Worm (Caenorhabditis elegans): Measurements from ENCODE around the gene arrd-17.

arrd-17 gene

DNA sequence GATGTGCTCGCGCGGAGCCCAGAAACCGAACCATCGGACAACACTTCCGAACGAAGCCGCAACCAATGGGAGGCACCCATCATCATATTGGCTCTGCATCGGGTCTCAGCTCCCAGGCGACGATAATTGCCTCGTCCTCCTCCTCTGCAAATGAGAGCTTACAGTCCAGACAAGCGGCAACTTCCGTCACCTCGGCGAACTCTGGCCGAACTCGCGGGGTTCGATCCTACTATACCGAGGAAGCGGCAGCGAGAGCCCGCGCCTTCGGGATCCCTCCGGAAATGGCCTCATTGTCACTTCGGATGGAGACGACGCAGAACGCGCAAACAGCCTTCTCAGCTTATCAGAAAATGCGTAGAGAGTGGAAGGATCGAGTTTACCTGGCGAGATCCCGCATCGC is 24.3 kb upstream of the arrd-17 start:
- no peak for TF ChIP-seq lin-15B (tag; optimal IDR thresholded peaks at IDR 0.05)
- no peak for TF ChIP-seq lin-39 (tag; optimal IDR thresholded peaks at IDR 0.05)
- no peak for TF ChIP-seq mdl-1 (tag; optimal IDR thresholded peaks at IDR 0.05)
- TF ChIP-seq ceh-9 (tag; optimal IDR thresholded peaks at IDR 0.05), result no peak
- TF ChIP-seq ceh-16 (tag; optimal IDR thresholded peaks at IDR 0.05), result no peak
- no peak for TF ChIP-seq fkh-10 (GFP tag; optimal IDR thresholded peaks at IDR 0.05)
- TF ChIP-seq sea-2 (GFP tag; optimal IDR thresholded peaks at IDR 0.05), result no peak
- TF ChIP-seq nhr-67 (tag; optimal IDR thresholded peaks at IDR 0.05), result no peak
- TF ChIP-seq skn-1 (tag; optimal IDR thresholded peaks at IDR 0.05), result no peak
- TF ChIP-seq pqm-1 (tag; optimal IDR thresholded peaks at IDR 0.05), result no peak
- no peak for TF ChIP-seq nhr-237 (tag; optimal IDR thresholded peaks at IDR 0.05)
- no peak for TF ChIP-seq elt-1 (tag; optimal IDR thresholded peaks at IDR 0.05)
- no peak for TF ChIP-seq unc-62 (GFP tag; optimal IDR thresholded peaks at IDR 0.05)
- TF ChIP-seq nhr-77 (tag; optimal IDR thresholded peaks at IDR 0.05), result no peak
- no peak for TF ChIP-seq nhr-43 (tag; optimal IDR thresholded peaks at IDR 0.05; ENCODE audit: poor library complexity, severe bottlenecking)
- no peak for TF ChIP-seq elt-3 (tag; optimal IDR thresholded peaks at IDR 0.05)
- no peak for TF ChIP-seq egl-5 (tag; optimal IDR thresholded peaks at IDR 0.05)
- no peak for TF ChIP-seq nhr-76 (tag; optimal IDR thresholded peaks at IDR 0.05)
- TF ChIP-seq zag-1 (tag; optimal IDR thresholded peaks at IDR 0.05), result no peak

DNA sequence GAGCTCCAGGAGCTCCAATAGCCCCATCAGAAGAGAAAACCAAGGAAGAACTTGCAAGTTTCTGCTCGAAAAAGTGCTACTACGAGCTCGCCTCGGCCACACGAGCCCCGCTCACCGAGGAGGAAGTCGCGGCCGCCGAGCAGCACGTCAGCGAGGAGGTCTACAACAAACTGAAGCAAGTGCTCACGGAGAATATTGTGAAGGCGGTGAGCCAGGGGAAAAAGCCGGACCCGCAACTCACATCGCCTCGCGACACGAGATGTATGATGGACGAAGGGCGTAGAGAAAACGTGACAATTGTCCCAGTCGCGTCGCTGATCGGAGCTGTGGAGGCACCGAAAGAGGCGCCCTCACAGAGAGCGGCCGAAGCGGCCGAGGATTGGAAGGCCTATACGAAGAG is 22.1 kb upstream of the arrd-17 start:
- no peak for TF ChIP-seq mdl-1 (tag; optimal IDR thresholded peaks at IDR 0.05)
- no peak for TF ChIP-seq egl-5 (tag; optimal IDR thresholded peaks at IDR 0.05)
- TF ChIP-seq ceh-28 (tag; optimal IDR thresholded peaks at IDR 0.05), result no peak
- no peak for TF ChIP-seq lin-39 (tag; optimal IDR thresholded peaks at IDR 0.05)
- TF ChIP-seq ceh-9 (tag; optimal IDR thresholded peaks at IDR 0.05), result no peak

DNA sequence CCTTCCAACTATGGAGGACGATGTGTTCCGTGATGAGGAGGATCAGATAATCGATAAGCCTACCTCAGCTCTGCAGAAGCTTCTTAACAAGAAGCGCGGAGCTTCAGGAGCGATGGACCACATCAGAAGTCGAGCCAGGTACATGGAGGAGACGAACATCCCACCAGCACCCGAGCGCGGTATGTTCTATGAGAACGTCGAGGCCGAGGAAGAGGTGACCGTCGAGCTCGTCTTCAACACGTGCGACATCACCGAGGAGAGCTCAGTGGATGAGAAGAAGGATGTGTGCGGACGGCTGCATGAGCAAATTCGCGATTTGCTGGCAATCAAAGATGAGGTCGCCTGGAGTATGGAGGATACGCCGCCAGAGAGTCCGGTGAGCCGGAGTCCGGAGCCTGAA is 21.4 kb upstream of the arrd-17 start:
- no peak for TF ChIP-seq ztf-11 (tag; optimal IDR thresholded peaks at IDR 0.05)
- TF ChIP-seq pqm-1 (tag; optimal IDR thresholded peaks at IDR 0.05), result no peak
- TF ChIP-seq elt-3 (tag; optimal IDR thresholded peaks at IDR 0.05), result no peak
- TF ChIP-seq eor-1 (tag; optimal IDR thresholded peaks at IDR 0.05), result no peak
- TF ChIP-seq nhr-77 (tag; optimal IDR thresholded peaks at IDR 0.05), result no peak
- TF ChIP-seq nfya-1 (tag; optimal IDR thresholded peaks at IDR 0.05; ENCODE audit: insufficient read depth), result no peak
- TF ChIP-seq lsy-12 (tag; optimal IDR thresholded peaks at IDR 0.05), result no peak
- no peak for TF ChIP-seq jun-1 (tag; optimal IDR thresholded peaks at IDR 0.05)
- TF ChIP-seq nhr-25 (tag; optimal IDR thresholded peaks at IDR 0.05), result no peak
- TF ChIP-seq ZK546.5 (tag; optimal IDR thresholded peaks at IDR 0.05), result no peak

DNA sequence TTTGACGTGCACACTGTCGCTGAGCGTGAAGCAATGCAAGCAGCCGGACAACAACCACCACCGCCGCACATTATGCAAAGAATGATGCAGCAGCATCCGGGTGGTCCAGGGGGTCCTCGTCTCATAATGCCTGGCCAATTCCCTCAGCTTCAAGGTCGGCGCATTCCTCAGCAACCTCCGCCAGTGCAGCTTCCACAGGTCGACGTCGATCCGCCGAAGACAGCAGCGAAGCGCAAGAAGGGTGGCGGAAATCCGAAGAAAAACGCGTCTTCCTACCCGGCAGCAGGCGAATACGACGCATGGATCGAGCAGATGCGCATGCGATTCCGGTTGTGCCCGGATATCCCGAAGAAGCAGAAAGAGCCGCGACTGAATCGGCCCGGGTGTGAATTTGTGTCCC is 20.8 kb upstream of the arrd-17 start:
- TF ChIP-seq nhr-12 (tag; optimal IDR thresholded peaks at IDR 0.05) (no peak), R02D3.7 (tag; optimal IDR thresholded peaks at IDR 0.05) (no peak), unc-62 (GFP tag; optimal IDR thresholded peaks at IDR 0.05) (no peak), eor-1 (tag; optimal IDR thresholded peaks at IDR 0.05) (no peak), ztf-4 (tag; optimal IDR thresholded peaks at IDR 0.05) (no peak), zag-1 (tag; optimal IDR thresholded peaks at IDR 0.05) (no peak), mdl-1 (tag; optimal IDR thresholded peaks at IDR 0.05) (no peak), aly-2 (tag; optimal IDR thresholded peaks at IDR 0.05) (no peak), lsy-12 (tag; optimal IDR thresholded peaks at IDR 0.05) (no peak), tbx-2 (tag; optimal IDR thresholded peaks at IDR 0.05) (no peak)

DNA sequence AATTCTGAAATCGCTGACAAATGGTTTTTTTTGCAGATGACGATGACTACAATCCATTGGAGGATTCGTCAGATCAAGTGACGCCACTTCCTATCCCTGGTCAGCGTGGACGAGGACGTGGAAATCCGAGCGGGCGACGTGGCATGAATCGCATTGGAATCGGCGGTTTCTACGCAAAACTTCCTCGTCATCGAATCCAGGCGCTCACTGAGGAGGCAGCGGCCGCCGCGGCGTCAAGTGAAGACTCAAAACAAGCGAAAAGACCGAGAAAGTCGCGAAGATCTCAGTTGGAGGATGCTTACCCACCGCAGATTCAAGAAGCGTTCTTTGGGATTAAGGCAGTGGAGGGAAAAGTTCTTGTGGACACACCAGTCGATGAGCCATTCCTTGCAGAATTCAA is 17.9 kb upstream of the arrd-17 start:
- TF ChIP-seq fkh-10 (GFP tag; optimal IDR thresholded peaks at IDR 0.05), result no peak

DNA sequence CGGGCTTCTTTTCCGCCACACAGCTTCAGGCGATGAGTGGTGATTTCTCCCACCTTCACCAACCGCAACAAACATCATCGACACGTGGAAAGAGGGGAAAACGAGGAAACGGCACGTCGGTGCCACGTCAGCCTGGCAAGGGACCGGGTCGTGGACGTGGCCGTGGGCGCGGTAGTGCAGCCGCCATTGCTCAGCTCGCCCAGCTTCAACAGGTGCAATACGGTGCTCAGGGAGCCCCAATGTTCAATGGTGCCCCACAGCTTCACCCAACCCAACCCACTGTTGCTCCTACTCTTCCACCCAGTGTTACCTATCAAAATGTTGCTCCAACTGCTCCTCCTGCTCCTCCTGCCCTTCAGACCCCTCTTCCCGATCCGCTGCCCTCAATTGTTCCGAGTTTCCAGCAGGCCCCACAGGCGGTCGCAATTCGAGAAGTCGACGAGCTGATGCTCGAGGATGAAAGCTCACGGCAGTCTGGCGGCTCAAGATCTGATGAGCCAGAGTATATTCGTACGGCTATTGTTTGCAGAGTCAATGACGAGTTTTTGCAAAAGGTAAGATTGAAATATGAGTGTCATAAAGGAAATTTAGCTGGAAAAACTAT is 15.4 kb upstream of the arrd-17 start:
- TF ChIP-seq ZK546.5 (tag; optimal IDR thresholded peaks at IDR 0.05), result no peak
- no peak for TF ChIP-seq lsy-12 (tag; optimal IDR thresholded peaks at IDR 0.05)
- no peak for TF ChIP-seq nhr-76 (tag; optimal IDR thresholded peaks at IDR 0.05)
- no peak for TF ChIP-seq sea-2 (GFP tag; optimal IDR thresholded peaks at IDR 0.05)
- no peak for TF ChIP-seq nhr-23 (tag; optimal IDR thresholded peaks at IDR 0.05)
- no peak for TF ChIP-seq aly-2 (tag; optimal IDR thresholded peaks at IDR 0.05)
- TF ChIP-seq R02D3.7 (tag; optimal IDR thresholded peaks at IDR 0.05), result no peak
- no peak for TF ChIP-seq eor-1 (tag; optimal IDR thresholded peaks at IDR 0.05)
- TF ChIP-seq ceh-28 (tag; optimal IDR thresholded peaks at IDR 0.05), result no peak
- no peak for TF ChIP-seq nhr-43 (tag; optimal IDR thresholded peaks at IDR 0.05; ENCODE audit: poor library complexity, severe bottlenecking)

Data from whole organism, L3 larva.